Fruit fly (Drosophila melanogaster) whole organism, embryonic: ENCODE data around the gene CG33341.

ENCODE experiments used
- CG14965 ChIP-seq: fragments of 200-800 bp; sonication (Bioruptor generic); optimal IDR thresholded peaks from 2 replicates; lab custom pipeline; 2016; ENCODE audit warnings: missing biosample characterization, missing genetic modification characterization, borderline replicate concordance
- CG15011 ChIP-seq: fragments of 200-800 bp; sonication (Bioruptor generic); optimal IDR thresholded peaks from 3 replicates; lab custom pipeline; 2018; ENCODE audit warnings: missing biosample characterization, mild to moderate bottlenecking, missing genetic modification characterization
- CG1602 ChIP-seq: fragments of 200-800 bp; sonication (Bioruptor generic); optimal IDR thresholded peaks from 3 replicates; lab custom pipeline; 2016; ENCODE audit warnings: missing biosample characterization, missing genetic modification characterization
- CG7786 ChIP-seq: fragments of 200-800 bp; sonication (Bioruptor generic); optimal IDR thresholded peaks from 2 replicates; lab custom pipeline; 2016; ENCODE audit warnings: missing biosample characterization, missing genetic modification characterization
- br ChIP-seq: fragments of >200 bp; optimal IDR thresholded peaks from 2 replicates; lab custom pipeline; 2017
- chinmo ChIP-seq: fragments of 200-800 bp; sonication (Bioruptor generic); IDR thresholded peaks from 4 replicates; pipeline ENCODE4 v1.3.6; 2022; ENCODE audit warnings: missing biosample characterization, missing genetic modification characterization; ENCODE audit not compliant: partially characterized antibody
- onecut ChIP-seq: fragments of 200-800 bp; sonication (Bioruptor generic); IDR thresholded peaks from 2 replicates; pipeline ENCODE4 v1.3.6; 2022; ENCODE audit warnings: missing biosample characterization, missing genetic modification characterization
- pan ChIP-seq, 4 experiments: fragments of >200 bp in 3 of 4; fragments of 200-800 bp in 1 of 4; sonication (Bioruptor generic) in 1 of 4; optimal IDR thresholded peaks in 3 of 4; IDR thresholded peaks in 1 of 4; 2 replicates each; pipeline versions ENCODE4 v1.3.6 to Lab custom; 2017 to 2022; ENCODE audit warnings: missing biosample characterization in 2 of 4, missing genetic modification characterization in 2 of 4, mixed read lengths in 1 of 4
- peb ChIP-seq: fragments of 200-800 bp; sonication (Bioruptor generic); IDR thresholded peaks from 2 replicates; pipeline ENCODE4 v1.3.6; 2022; ENCODE audit warnings: missing biosample characterization, missing genetic modification characterization
- sd ChIP-seq: fragments of 200-800 bp; sonication (Bioruptor generic); optimal IDR thresholded peaks from 3 replicates; lab custom pipeline; 2018; ENCODE audit warnings: missing biosample characterization, mild to moderate bottlenecking, missing genetic modification characterization, moderate library complexity
- tll ChIP-seq, 2 experiments: fragments of 200-800 bp in 1 of 2; fragments of >200 bp in 1 of 2; sonication (Bioruptor generic) in 1 of 2; optimal IDR thresholded peaks; 2 replicates each; lab custom pipeline; 2017 to 2019; ENCODE audit warnings: missing biosample characterization in 2 of 2, missing genetic modification characterization in 2 of 2, mild to moderate bottlenecking in 1 of 2, moderate library complexity in 1 of 2

DNA sequence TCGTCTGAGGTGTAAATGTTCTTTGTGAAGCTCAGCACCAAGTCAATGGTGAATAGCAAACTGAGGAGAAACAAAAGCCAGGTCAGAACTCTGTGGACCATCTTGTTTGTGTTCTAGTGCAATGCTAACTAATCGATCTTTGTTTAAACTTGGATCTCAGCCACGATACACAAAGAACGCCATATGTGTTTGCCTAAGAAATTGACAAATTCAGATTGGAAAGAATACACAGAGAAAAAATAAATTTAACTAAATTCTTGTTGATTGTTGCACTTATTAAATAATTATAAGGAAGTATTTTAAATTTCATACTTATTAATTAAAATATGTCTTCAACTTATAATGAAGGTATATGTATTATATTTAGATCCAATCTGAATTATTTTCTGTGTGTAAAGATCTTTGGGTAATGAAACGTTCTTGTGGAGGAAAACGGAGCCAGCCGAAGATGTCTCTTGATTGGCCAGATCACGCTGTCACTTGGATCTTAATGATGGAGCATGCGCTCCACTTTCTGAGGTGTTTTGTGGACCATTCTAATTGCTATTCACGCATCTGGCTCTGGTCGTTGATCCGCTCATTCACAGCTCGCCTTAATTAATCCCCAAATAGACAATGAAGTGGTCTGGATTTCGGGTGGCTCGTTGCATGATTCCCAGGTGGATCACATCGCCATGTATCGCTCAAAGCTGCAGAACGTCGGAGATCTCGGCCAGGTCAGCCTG, 3.1 kb upstream of the CG33341 start, which contains the start of the genes CG17784 and CG13613:
- TF ChIP-seq br (no peak), sd (no peak), pan (optimal IDR thresholded peaks at IDR 0.05; lab: Kevin White, UChicago) (no peak), pan (GFP tag; optimal IDR thresholded peaks at IDR 0.05 in 1 of 2, IDR thresholded peaks at IDR 0.05 in 1 of 2) (no peak), CG14965 (no peak), CG15011 (GFP tag; lab: Kevin White, UChicago) (no peak), CG7786 (GFP tag; lab: Kevin White, UChicago) (no peak), chinmo (no peak), tll (GFP tag; optimal IDR thresholded peaks at IDR 0.05; lab: Kevin White, UChicago) (no peak), CG1602 (GFP tag; lab: Kevin White, UChicago) (no peak), peb (GFP tag; lab: Robert Waterston, UW) (no peak), onecut (GFP tag; lab: Robert Waterston, UW) (no peak)
